Worm (Caenorhabditis elegans): ENCODE results near the gene T01B7.5.
A peak's percentile ranks its signal among the peaks of the same experiment; 100 is the strongest.

The T01B7.5 gene

ce11 chrII:8707024-8707423 is 9.6 kb upstream of the T01B7.5 start, which contains the start of gene cup-16:
Gene cup-16 (plus strand): TSS chrII:8707155.
- TF ChIP-seq unc-62 (GFP tag; optimal IDR thresholded peaks at IDR 0.05) (peak; percentile 20), lsy-2 (tag; optimal IDR thresholded peaks at IDR 0.05) (no peak), unc-120 (tag; optimal IDR thresholded peaks at IDR 0.05; ENCODE audit: poor library complexity, severe bottlenecking) (peak; percentile 3), unc-39 (tag; optimal IDR thresholded peaks at IDR 0.05) (no peak), hlh-1 (tag; optimal IDR thresholded peaks at IDR 0.05) (peak; percentile 35), sem-2 (GFP tag; optimal IDR thresholded peaks at IDR 0.05) (no peak)

DNA sequence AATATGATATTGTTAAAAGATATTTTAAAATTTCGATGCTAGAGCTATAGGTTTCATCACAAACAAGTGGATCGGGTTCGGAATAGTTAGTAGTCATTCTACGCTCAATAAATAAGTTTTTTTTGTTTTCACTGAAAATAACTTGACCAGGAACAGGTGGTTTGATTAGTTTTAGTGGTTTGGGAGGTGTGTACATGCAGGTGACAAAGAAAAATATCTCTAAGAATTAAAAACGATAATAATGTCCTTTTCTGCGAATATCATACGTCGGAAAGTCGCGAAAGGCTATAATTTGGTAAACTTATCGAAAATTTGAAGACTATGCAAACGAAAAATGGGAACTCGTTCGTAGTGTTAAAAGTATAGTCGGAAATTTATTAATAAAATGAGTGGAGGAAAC is 6.3 kb upstream of the T01B7.5 start, which contains the start of gene srg-15:
Gene srg-15 (minus strand): TSS at position 101 of the 400 bp plus-strand sequence.
- TF ChIP-seq mls-2 (tag; optimal IDR thresholded peaks at IDR 0.05) (no peak), mab-5 (tag; optimal IDR thresholded peaks at IDR 0.05) (no peak), zip-8 (tag; optimal IDR thresholded peaks at IDR 0.05) (no peak), elt-3 (tag; optimal IDR thresholded peaks at IDR 0.05) (no peak), lsy-2 (tag; optimal IDR thresholded peaks at IDR 0.05) (no peak), flh-1 (GFP tag; optimal IDR thresholded peaks at IDR 0.05) (no peak), unc-120 (tag; optimal IDR thresholded peaks at IDR 0.05; ENCODE audit: poor library complexity, severe bottlenecking) (no peak), mep-1 (tag; optimal IDR thresholded peaks at IDR 0.05) (no peak), sptf-1 (tag; optimal IDR thresholded peaks at IDR 0.05) (no peak), ceh-43 (GFP tag; optimal IDR thresholded peaks at IDR 0.05) (no peak), ceh-39 (tag; optimal IDR thresholded peaks at IDR 0.05) (no peak), pha-4 (tag; optimal IDR thresholded peaks at IDR 0.05) (no peak), blmp-1 (tag; optimal IDR thresholded peaks at IDR 0.05) (no peak), sem-2 (GFP tag; optimal IDR thresholded peaks at IDR 0.05) (no peak), bed-3 (GFP tag; optimal IDR thresholded peaks at IDR 0.05) (no peak), nhr-28 (tag; optimal IDR thresholded peaks at IDR 0.05) (no peak), nhr-12 (tag; optimal IDR thresholded peaks at IDR 0.05) (no peak), nhr-76 (tag; optimal IDR thresholded peaks at IDR 0.05) (no peak)

DNA sequence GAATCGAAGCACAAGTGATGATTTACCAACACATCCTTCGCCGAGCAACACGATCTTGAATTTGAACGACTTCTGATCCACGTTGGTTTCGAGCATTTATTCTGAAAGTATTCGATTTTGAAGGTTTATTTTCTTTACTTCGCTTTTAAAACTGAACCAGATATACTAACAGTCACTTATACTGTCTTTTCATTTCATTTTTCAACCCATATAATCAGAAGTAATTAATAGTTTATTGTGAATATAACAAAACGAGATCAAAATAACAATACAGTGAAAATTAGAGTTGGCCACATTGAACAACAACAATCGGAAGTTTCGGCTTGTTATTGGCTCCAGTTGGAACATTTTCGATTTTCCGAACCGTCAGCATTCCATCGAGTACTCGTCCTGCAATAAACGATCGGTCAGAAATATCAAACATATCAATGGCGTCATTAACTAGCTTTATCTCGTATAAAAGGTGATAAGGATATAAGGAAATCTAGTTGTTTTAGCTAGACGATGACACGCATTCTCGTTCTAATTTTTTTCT is 1.6 kb upstream of the T01B7.5 start, which contains the start of the genes rab-21 and T01B7.13:
Gene rab-21 (minus strand): TSS at position 101 of the 535 bp plus-strand sequence.
Gene T01B7.13 (plus strand): TSS at position 485 of the 535 bp plus-strand sequence.
- no peak for TF ChIP-seq nhr-237 (tag; optimal IDR thresholded peaks at IDR 0.05)
- TF ChIP-seq nhr-28 (tag; optimal IDR thresholded peaks at IDR 0.05), result no peak
- TF ChIP-seq ham-2 (GFP tag; optimal IDR thresholded peaks at IDR 0.05), result no peak
- no peak for TF ChIP-seq lin-13 (tag; optimal IDR thresholded peaks at IDR 0.05)
- no peak for TF ChIP-seq nhr-12 (tag; optimal IDR thresholded peaks at IDR 0.05)
- TF ChIP-seq ceh-43 (GFP tag; optimal IDR thresholded peaks at IDR 0.05), result no peak
- no peak for TF ChIP-seq elt-1 (tag; optimal IDR thresholded peaks at IDR 0.05; ENCODE audit: borderline replicate concordance, insufficient read depth)
- TF ChIP-seq ceh-83 (GFP tag; optimal IDR thresholded peaks at IDR 0.05), result no peak
- no peak for TF ChIP-seq bed-3 (GFP tag; optimal IDR thresholded peaks at IDR 0.05)
- no peak for TF ChIP-seq zip-8 (tag; optimal IDR thresholded peaks at IDR 0.05)
- TF ChIP-seq pha-4 (tag; optimal IDR thresholded peaks at IDR 0.05), result no peak
- TF ChIP-seq unc-120 (tag; optimal IDR thresholded peaks at IDR 0.05; ENCODE audit: poor library complexity, severe bottlenecking), result no peak
- TF ChIP-seq mab-5 (tag; optimal IDR thresholded peaks at IDR 0.05), result no peak

DNA sequence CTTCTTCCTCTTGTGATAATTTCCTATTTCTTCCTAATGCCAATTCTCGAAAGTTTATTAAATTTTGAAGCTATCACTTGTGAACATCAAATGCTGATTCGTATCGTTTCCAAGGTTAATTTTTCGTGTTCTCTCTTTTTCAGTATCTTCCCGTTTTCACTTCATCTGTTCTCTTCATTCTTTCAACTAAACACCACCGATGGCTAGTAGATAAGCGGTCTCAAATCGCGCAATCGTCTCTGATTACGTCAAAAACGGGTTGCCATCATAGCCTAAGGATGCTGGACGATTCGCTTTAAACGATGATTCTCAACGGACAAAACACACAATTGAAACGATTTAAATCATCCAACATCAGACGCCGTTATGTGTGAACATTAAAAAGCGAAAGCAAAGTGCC is 951 bp downstream of the T01B7.5 start:
- TF ChIP-seq elt-1 (tag; optimal IDR thresholded peaks at IDR 0.05; ENCODE audit: borderline replicate concordance, insufficient read depth) (peak; percentile 64), unc-62 (GFP tag; optimal IDR thresholded peaks at IDR 0.05) (no peak), hlh-1 (tag; optimal IDR thresholded peaks at IDR 0.05) (no peak), unc-120 (tag; optimal IDR thresholded peaks at IDR 0.05; ENCODE audit: poor library complexity, severe bottlenecking) (no peak)

ce11 chrII:8721955-8722524 is 5.4 kb downstream of the T01B7.5 start, which contains the start of gene trcs-2:
Gene trcs-2 (plus strand): TSS chrII:8722474.
- TF ChIP-seq ceh-43 (GFP tag; optimal IDR thresholded peaks at IDR 0.05) (no peak), pha-4 (tag; optimal IDR thresholded peaks at IDR 0.05) (no peak), nhr-28 (tag; optimal IDR thresholded peaks at IDR 0.05) (no peak), ham-2 (GFP tag; optimal IDR thresholded peaks at IDR 0.05) (no peak), unc-62 (GFP tag; optimal IDR thresholded peaks at IDR 0.05) (no peak), zip-8 (tag; optimal IDR thresholded peaks at IDR 0.05) (no peak), sem-2 (GFP tag; optimal IDR thresholded peaks at IDR 0.05) (no peak), mls-2 (tag; optimal IDR thresholded peaks at IDR 0.05) (no peak), mep-1 (tag; optimal IDR thresholded peaks at IDR 0.05) (no peak), ztf-11 (tag; optimal IDR thresholded peaks at IDR 0.05) (no peak), lin-32 (GFP tag; optimal IDR thresholded peaks at IDR 0.05) (no peak), nhr-237 (tag; optimal IDR thresholded peaks at IDR 0.05) (no peak), bed-3 (GFP tag; optimal IDR thresholded peaks at IDR 0.05) (no peak), unc-120 (tag; optimal IDR thresholded peaks at IDR 0.05; ENCODE audit: poor library complexity, severe bottlenecking) (no peak), ces-1 (GFP tag; optimal IDR thresholded peaks at IDR 0.05) (no peak), hlh-1 (tag; optimal IDR thresholded peaks at IDR 0.05) (no peak), lin-13 (tag; optimal IDR thresholded peaks at IDR 0.05) (no peak), sptf-1 (tag; optimal IDR thresholded peaks at IDR 0.05) (no peak), nhr-12 (tag; optimal IDR thresholded peaks at IDR 0.05) (no peak), tbx-8 (GFP tag; optimal IDR thresholded peaks at IDR 0.05) (no peak)

All from whole organism, mixed stage, embryonic.